Worm (Caenorhabditis elegans) whole organism, midembryonic: ENCODE measurements around the gene tor-1.

ENCODE experiments used
- T22C8.4 ChIP-seq: fragments of 200-800 bp; sonication (Bioruptor generic); IDR thresholded peaks from 2 replicates; pipeline ENCODE4 v1.3.6; 2022; ENCODE audit warnings: missing genetic modification characterization, missing compliant biosample characterization
- cog-1 ChIP-seq: sonication (generic microtip); optimal IDR thresholded peaks from 2 replicates; lab custom pipeline; 2016; ENCODE audit warnings: missing genetic modification characterization, missing compliant biosample characterization
- flt-1 ChIP-seq: fragments of 200-800 bp; sonication (Bioruptor generic); IDR thresholded peaks from 2 replicates; pipeline ENCODE4 v1.3.6; 2022; ENCODE audit warnings: missing genetic modification characterization, missing compliant biosample characterization
- med-1 ChIP-seq: sonication (generic microtip); optimal IDR thresholded peaks from 2 replicates; lab custom pipeline; 2017; ENCODE audit warnings: missing genetic modification characterization, mild to moderate bottlenecking, missing compliant biosample characterization, antibody characterized with exemption, missing genetic modification reagents; ENCODE audit not compliant: insufficient read depth
- ref-1 ChIP-seq: fragments of 200-800 bp; sonication (Bioruptor generic); conservative IDR thresholded peaks from 2 replicates; pipeline ENCODE4 v1.3.6; 2022; ENCODE audit warnings: missing genetic modification reagents, missing genetic modification characterization, missing compliant biosample characterization
- tab-1 ChIP-seq: fragments of 200-800 bp; sonication (Bioruptor generic); IDR thresholded peaks from 2 replicates; pipeline ENCODE4 v1.3.6; 2022; ENCODE audit warnings: missing genetic modification characterization, missing compliant biosample characterization
- ztf-23 ChIP-seq: fragments of 200-800 bp; sonication (Bioruptor generic); IDR thresholded peaks from 2 replicates; pipeline ENCODE4 v1.3.6; 2022; ENCODE audit warnings: missing genetic modification reagents, missing genetic modification characterization, missing compliant biosample characterization
- ztf-29 ChIP-seq: fragments of 200-800 bp; sonication (Bioruptor generic); IDR thresholded peaks from 2 replicates; pipeline ENCODE4 v1.3.6; 2022; ENCODE audit warnings: missing genetic modification reagents, missing genetic modification characterization, missing compliant biosample characterization

DNA sequence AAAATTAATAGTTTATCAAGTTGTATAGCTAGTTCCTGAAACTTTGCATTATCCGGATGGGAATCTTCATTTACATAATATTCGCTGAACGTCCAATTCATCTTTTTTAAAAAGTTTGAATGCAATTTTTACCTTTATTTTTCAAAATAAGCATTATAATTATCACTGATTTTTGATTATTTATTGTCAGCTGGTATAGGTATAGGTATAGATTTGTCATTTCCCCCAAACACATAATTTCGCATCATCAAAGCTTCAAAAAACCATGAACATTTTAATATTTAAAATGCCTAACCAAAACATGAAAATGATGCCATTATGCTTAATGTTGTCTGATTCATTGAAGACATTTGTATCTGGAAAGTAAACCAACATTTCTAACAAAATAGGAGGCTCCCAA is 30.2 kb upstream of the tor-1 start, which contains the start of gene srw-63:
- no peak for TF ChIP-seq flt-1
- no peak for TF ChIP-seq cog-1 (tag; lab: Kevin White, UChicago)
- no peak for TF ChIP-seq ztf-23 (GFP tag; lab: Robert Waterston, UW)
- TF ChIP-seq ztf-29 (GFP tag; lab: Robert Waterston, UW), result no peak
- TF ChIP-seq T22C8.4 (GFP tag; lab: Robert Waterston, UW), result no peak
- TF ChIP-seq med-1 (GFP tag; lab: Kevin White, UChicago), result no peak
- TF ChIP-seq ref-1 (GFP tag; lab: Robert Waterston, UW), result no peak
- TF ChIP-seq tab-1 (GFP tag; lab: Robert Waterston, UW), result no peak
